Worm (Caenorhabditis elegans): ENCODE measurements around the gene T14G12.12.
A peak's percentile ranks its signal among the peaks of the same experiment; 100 is the strongest.

Gene T14G12.12

ce11 chrX:3793389-3793788 is 35.1 kb upstream of the T14G12.12 start:
- TF ChIP-seq mab-5 (tag; optimal IDR thresholded peaks at IDR 0.05) (no peak), fos-1 (tag; optimal IDR thresholded peaks at IDR 0.05) (peak; percentile 14), ama-1 (optimal IDR thresholded peaks at IDR 0.05) (no peak), sma-3 (GFP tag; optimal IDR thresholded peaks at IDR 0.05) (peak; percentile 37)

ce11 chrX:3792715-3793114 is 34.4 kb upstream of the T14G12.12 start, which contains the start of gene idpp-5:
Gene idpp-5, minus strand, starts transcription at chrX:3792815.
- no peak for TF ChIP-seq nhr-237 (tag; optimal IDR thresholded peaks at IDR 0.05)
- TF ChIP-seq unc-62 (GFP tag; optimal IDR thresholded peaks at IDR 0.05): no peak
- TF ChIP-seq nhr-6 (tag; optimal IDR thresholded peaks at IDR 0.05): no peak

- TF ChIP-seq unc-55 (GFP tag; optimal IDR thresholded peaks at IDR 0.05) (no peak), dmd-4 (tag; optimal IDR thresholded peaks at IDR 0.05) (no peak), snpc-4 (tag; optimal IDR thresholded peaks at IDR 0.05) (no peak), elt-1 (tag; optimal IDR thresholded peaks at IDR 0.05) (no peak), aly-2 (tag; optimal IDR thresholded peaks at IDR 0.05) (no peak), ama-1 (optimal IDR thresholded peaks at IDR 0.05) (no peak), lin-39 (tag; optimal IDR thresholded peaks at IDR 0.05) (no peak), lin-11 (tag; optimal IDR thresholded peaks at IDR 0.05) (no peak), elt-3 (tag; optimal IDR thresholded peaks at IDR 0.05) (no peak), nhr-23 (tag; optimal IDR thresholded peaks at IDR 0.05) (no peak), crh-2 (tag; optimal IDR thresholded peaks at IDR 0.05) (no peak), ZK546.5 (tag; optimal IDR thresholded peaks at IDR 0.05) (no peak), peb-1 (tag; optimal IDR thresholded peaks at IDR 0.05) (no peak), unc-39 (tag; optimal IDR thresholded peaks at IDR 0.05) (no peak), F13H6.1 (tag; optimal IDR thresholded peaks at IDR 0.05) (no peak)
These were observed 32.8 kb upstream of the T14G12.12 start for ce11 chrX:3791098-3791497.

ce11 chrX:3788483-3788882 is 30.2 kb upstream of the T14G12.12 start:
- TF ChIP-seq gmeb-1 (tag; optimal IDR thresholded peaks at IDR 0.05) (peak; percentile 5), lin-13 (GFP tag; optimal IDR thresholded peaks at IDR 0.05) (no peak), mab-5 (tag; optimal IDR thresholded peaks at IDR 0.05) (no peak), nhr-12 (tag; optimal IDR thresholded peaks at IDR 0.05) (no peak), ama-1 (optimal IDR thresholded peaks at IDR 0.05) (peak; percentile 92), sma-9 (GFP tag; optimal IDR thresholded peaks at IDR 0.05) (peak; percentile 78), sma-9 (tag; optimal IDR thresholded peaks at IDR 0.05) (no peak), Y55F3AM.14 (GFP tag; optimal IDR thresholded peaks at IDR 0.05) (no peak), unc-55 (GFP tag; optimal IDR thresholded peaks at IDR 0.05) (no peak), crh-2 (tag; optimal IDR thresholded peaks at IDR 0.05) (peak; percentile 74), unc-39 (tag; optimal IDR thresholded peaks at IDR 0.05) (no peak), nhr-77 (tag; optimal IDR thresholded peaks at IDR 0.05) (no peak), nhr-21 (tag; optimal IDR thresholded peaks at IDR 0.05) (peak; percentile 67), ZK546.5 (tag; optimal IDR thresholded peaks at IDR 0.05) (no peak), mdl-1 (tag; optimal IDR thresholded peaks at IDR 0.05) (peak in 1 of 2 experiments; percentile 13), nhr-237 (tag; optimal IDR thresholded peaks at IDR 0.05) (no peak), lin-39 (tag; optimal IDR thresholded peaks at IDR 0.05) (no peak), lin-11 (tag; optimal IDR thresholded peaks at IDR 0.05) (no peak), nhr-10 (tag; optimal IDR thresholded peaks at IDR 0.05) (no peak), ceh-16 (tag; optimal IDR thresholded peaks at IDR 0.05) (peak; percentile 52), elt-3 (tag; optimal IDR thresholded peaks at IDR 0.05) (no peak), peb-1 (tag; optimal IDR thresholded peaks at IDR 0.05) (no peak), sem-4 (tag; optimal IDR thresholded peaks at IDR 0.05) (peak; percentile 43), lsy-2 (tag; optimal IDR thresholded peaks at IDR 0.05) (peak in 1 of 2 experiments; percentile 68), mbf-1 (tag; optimal IDR thresholded peaks at IDR 0.05) (no peak), ztf-1 (GFP tag; conservative IDR thresholded peaks at IDR 0.05) (no peak), ztf-4 (tag; optimal IDR thresholded peaks at IDR 0.05) (peak; percentile 84), egl-27 (tag; optimal IDR thresholded peaks at IDR 0.05) (no peak), F13H6.1 (tag; optimal IDR thresholded peaks at IDR 0.05) (peak; percentile 68), fos-1 (tag; optimal IDR thresholded peaks at IDR 0.05) (peak; percentile 32), nhr-129 (tag; optimal IDR thresholded peaks at IDR 0.05) (peak; percentile 90), dmd-4 (tag; optimal IDR thresholded peaks at IDR 0.05) (no peak), C34F6.9 (tag; optimal IDR thresholded peaks at IDR 0.05) (peak; percentile 29), zag-1 (tag; optimal IDR thresholded peaks at IDR 0.05) (no peak), nhr-23 (tag; optimal IDR thresholded peaks at IDR 0.05) (no peak), snpc-4 (tag; optimal IDR thresholded peaks at IDR 0.05) (no peak), nhr-11 (tag; optimal IDR thresholded peaks at IDR 0.05) (no peak), ceh-82 (tag; optimal IDR thresholded peaks at IDR 0.05) (no peak), elt-1 (tag; optimal IDR thresholded peaks at IDR 0.05) (no peak), R02D3.7 (tag; optimal IDR thresholded peaks at IDR 0.05) (no peak), aly-2 (tag; optimal IDR thresholded peaks at IDR 0.05) (no peak), skn-1 (tag; optimal IDR thresholded peaks at IDR 0.05) (no peak), alr-1 (tag; optimal IDR thresholded peaks at IDR 0.05) (no peak), ztf-11 (tag; optimal IDR thresholded peaks at IDR 0.05) (no peak), unc-62 (GFP tag; optimal IDR thresholded peaks at IDR 0.05) (no peak)

All from whole organism, L2 larva.